Worm (Caenorhabditis elegans) whole organism, mixed stage, embryonic: ENCODE results near the gene C06A1.3.

Experiments
- blmp-1 ChIP-seq: fragments of 150-350 bp; optimal IDR thresholded peaks from 2 replicates; lab custom pipeline; 2014; ENCODE audit warnings: missing biosample characterization, missing genetic modification characterization
- ceh-83 ChIP-seq: fragments of 200-800 bp; sonication (Bioruptor generic); optimal IDR thresholded peaks from 2 replicates; lab custom pipeline; 2018; ENCODE audit warnings: mild to moderate bottlenecking, missing genetic modification characterization, missing compliant biosample characterization
- ces-1 ChIP-seq: fragments of 150-350 bp; optimal IDR thresholded peaks from 2 replicates; lab custom pipeline; 2014; ENCODE audit warnings: missing biosample characterization, missing genetic modification reagents, missing genetic modification characterization
- elt-3 ChIP-seq: fragments of 150-350 bp; optimal IDR thresholded peaks from 2 replicates; lab custom pipeline; 2014; ENCODE audit warnings: missing biosample characterization, missing genetic modification characterization
- lin-13 ChIP-seq: fragments of 150-350 bp; optimal IDR thresholded peaks from 2 replicates; lab custom pipeline; 2014; ENCODE audit warnings: missing biosample characterization, missing genetic modification characterization
- nhr-28 ChIP-seq: fragments of 150-350 bp; optimal IDR thresholded peaks from 2 replicates; lab custom pipeline; 2014; ENCODE audit warnings: missing biosample characterization, missing genetic modification characterization
- nhr-76 ChIP-seq: sonication (generic microtip); optimal IDR thresholded peaks from 2 replicates; lab custom pipeline; 2017; ENCODE audit warnings: missing biosample characterization, missing genetic modification characterization
- pha-4 ChIP-seq: fragments of 150-350 bp; optimal IDR thresholded peaks from 2 replicates; lab custom pipeline; 2018; ENCODE audit warnings: missing biosample characterization, missing genetic modification reagents, missing genetic modification characterization
- snpc-4 ChIP-seq: fragments of 150-350 bp; optimal IDR thresholded peaks from 2 replicates; lab custom pipeline; 2014; ENCODE audit warnings: missing biosample characterization, missing genetic modification characterization
- unc-120 ChIP-seq: sonication (generic microtip); optimal IDR thresholded peaks from 2 replicates; lab custom pipeline; 2017; ENCODE audit warnings: missing genetic modification characterization, missing compliant biosample characterization; ENCODE audit not compliant: poor library complexity, severe bottlenecking
- unc-39 ChIP-seq: fragments of 150-350 bp; optimal IDR thresholded peaks from 2 replicates; lab custom pipeline; 2014; ENCODE audit warnings: missing biosample characterization, missing genetic modification characterization

DNA sequence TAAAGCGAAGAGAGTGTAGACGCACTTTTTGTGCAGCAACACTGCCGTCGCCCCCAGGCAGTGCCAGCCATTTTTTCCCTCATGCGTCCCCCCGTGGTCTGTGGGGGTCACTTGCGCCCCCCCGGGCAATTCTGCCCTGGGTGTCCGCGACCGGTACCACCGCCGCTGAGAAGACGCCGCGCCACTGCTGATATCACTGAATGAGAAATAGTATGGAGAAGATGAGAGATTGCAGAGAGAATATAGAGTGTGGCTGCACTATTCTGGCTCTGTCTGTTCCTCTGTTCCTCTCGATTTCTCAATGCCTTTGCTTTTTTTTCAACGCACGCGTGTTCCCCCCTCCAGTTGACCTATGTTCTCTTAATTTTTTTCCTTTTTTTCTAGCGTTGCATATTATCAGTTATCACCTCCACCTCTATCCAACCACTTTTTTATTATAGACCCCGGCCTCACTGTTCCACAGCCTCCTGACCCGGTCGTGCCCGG is 44.4 kb upstream of the C06A1.3 start, which contains the start of gene mab-10:
- TF ChIP-seq ces-1 (no peak), blmp-1 (tag; lab: Kevin White, UChicago) (no peak), elt-3 (tag; lab: Kevin White, UChicago) (no peak), pha-4 (no peak), snpc-4 (tag; lab: Kevin White, UChicago) (no peak), unc-39 (tag; lab: Kevin White, UChicago) (no peak), ceh-83 (no peak), nhr-76 (tag; lab: Kevin White, UChicago) (no peak), unc-120 (tag; lab: Kevin White, UChicago) (no peak), lin-13 (no peak), nhr-28 (tag; lab: Kevin White, UChicago) (no peak)
